Worm (Caenorhabditis elegans) whole organism, midembryonic: ENCODE data around the gene gst-11.

Source experiments
- T22C8.4 ChIP-seq: fragments of 200-800 bp; sonication (Bioruptor generic); IDR thresholded peaks from 2 replicates; pipeline ENCODE4 v1.3.6; 2022; ENCODE audit warnings: missing genetic modification characterization, missing compliant biosample characterization
- cog-1 ChIP-seq: sonication (generic microtip); optimal IDR thresholded peaks from 2 replicates; lab custom pipeline; 2016; ENCODE audit warnings: missing genetic modification characterization, missing compliant biosample characterization
- flt-1 ChIP-seq: fragments of 200-800 bp; sonication (Bioruptor generic); IDR thresholded peaks from 2 replicates; pipeline ENCODE4 v1.3.6; 2022; ENCODE audit warnings: missing genetic modification characterization, missing compliant biosample characterization
- klf-2 ChIP-seq: fragments of 200-800 bp; sonication (Bioruptor generic); conservative IDR thresholded peaks from 2 replicates; pipeline ENCODE4 v1.3.6; 2022; ENCODE audit warnings: missing genetic modification reagents, missing genetic modification characterization, missing compliant biosample characterization
- med-1 ChIP-seq: sonication (generic microtip); optimal IDR thresholded peaks from 2 replicates; lab custom pipeline; 2017; ENCODE audit warnings: missing genetic modification characterization, mild to moderate bottlenecking, missing compliant biosample characterization, antibody characterized with exemption, missing genetic modification reagents; ENCODE audit not compliant: insufficient read depth
- ztf-23 ChIP-seq: fragments of 200-800 bp; sonication (Bioruptor generic); IDR thresholded peaks from 2 replicates; pipeline ENCODE4 v1.3.6; 2022; ENCODE audit warnings: missing genetic modification reagents, missing genetic modification characterization, missing compliant biosample characterization
- ztf-29 ChIP-seq: fragments of 200-800 bp; sonication (Bioruptor generic); IDR thresholded peaks from 2 replicates; pipeline ENCODE4 v1.3.6; 2022; ENCODE audit warnings: missing genetic modification reagents, missing genetic modification characterization, missing compliant biosample characterization

DNA sequence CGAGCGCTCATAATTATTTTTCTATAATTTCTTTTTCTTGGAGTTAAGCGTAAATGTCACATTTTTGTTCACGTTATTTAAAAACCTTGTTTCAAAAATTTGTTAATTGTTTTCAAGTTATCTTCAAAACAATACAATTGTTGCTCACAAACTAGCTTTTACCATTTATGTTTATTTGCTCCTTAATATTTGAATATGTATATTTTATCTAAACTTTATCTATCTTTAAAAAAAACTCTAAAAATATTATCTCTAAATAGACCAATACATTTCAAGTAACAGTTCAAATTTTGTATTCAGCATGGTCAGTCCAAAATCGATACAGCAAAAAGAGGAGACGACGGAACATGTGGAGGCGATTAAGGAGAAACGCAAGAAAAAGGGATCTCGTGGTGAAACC, 22.4 kb upstream of the gst-11 start, which contains the start of gene R11G1.7:
- no peak for TF ChIP-seq med-1 (GFP tag; lab: Kevin White, UChicago)
- TF ChIP-seq flt-1 (GFP tag; lab: Robert Waterston, UW), result no peak
- no peak for TF ChIP-seq klf-2 (GFP tag; lab: Robert Waterston, UW)
- no peak for TF ChIP-seq ztf-29 (GFP tag; lab: Robert Waterston, UW)
- TF ChIP-seq ztf-23 (GFP tag; lab: Robert Waterston, UW), result no peak
- TF ChIP-seq cog-1, result no peak
- no peak for TF ChIP-seq T22C8.4 (GFP tag; lab: Robert Waterston, UW)
